Worm (Caenorhabditis elegans) whole organism, young adult: ENCODE measurements around the gene nhr-207.
A peak's percentile ranks its signal among the peaks of the same experiment; 100 is the strongest.

Source experiments
- F22D6.2 ChIP-seq: sonication (generic microtip); optimal IDR thresholded peaks from 2 replicates; lab custom pipeline; 2016; ENCODE audit warnings: mild to moderate bottlenecking, missing genetic modification characterization, missing compliant biosample characterization
- F49E8.2 ChIP-seq: sonication (generic microtip); optimal IDR thresholded peaks from 3 replicates; lab custom pipeline; 2017; ENCODE audit warnings: missing genetic modification characterization, mild to moderate bottlenecking, missing compliant biosample characterization, antibody characterized with exemption, moderate library complexity; ENCODE audit not compliant: insufficient read depth
- F55B11.4 ChIP-seq: sonication (generic microtip); optimal IDR thresholded peaks from 2 replicates; lab custom pipeline; 2016; ENCODE audit warnings: missing compliant biosample characterization, missing genetic modification characterization, borderline replicate concordance; ENCODE audit not compliant: insufficient read depth
- F57A8.1 ChIP-seq: fragments of 200-800 bp; sonication (Bioruptor generic); optimal IDR thresholded peaks from 2 replicates; lab custom pipeline; 2018; ENCODE audit warnings: mild to moderate bottlenecking, missing genetic modification characterization, moderate library complexity, missing compliant biosample characterization
- T26A5.8 ChIP-seq: sonication (generic microtip); optimal IDR thresholded peaks from 2 replicates; lab custom pipeline; 2016; ENCODE audit warnings: missing genetic modification characterization, missing compliant biosample characterization
- Y53G8AR.9 ChIP-seq: fragments of 200-800 bp; sonication (Bioruptor generic); conservative IDR thresholded peaks from 2 replicates; pipeline ENCODE4 v1.3.6; 2022; ENCODE audit warnings: missing genetic modification reagents, missing genetic modification characterization, missing compliant biosample characterization
- Y79H2A.3 ChIP-seq: fragments of 200-800 bp; sonication (Bioruptor generic); conservative IDR thresholded peaks from 2 replicates; pipeline ENCODE4 v1.3.6; 2022; ENCODE audit warnings: missing genetic modification reagents, missing genetic modification characterization, missing compliant biosample characterization
- Y95B8A.8 ChIP-seq: fragments of 200-800 bp; sonication (Bioruptor generic); IDR thresholded peaks from 2 replicates; pipeline ENCODE4 v1.3.6; 2022; ENCODE audit warnings: missing genetic modification reagents, missing genetic modification characterization, missing compliant biosample characterization
- ama-1 ChIP-seq, 3 experiments: fragments of 150-350 bp in 1 of 3; sonication (generic microtip) in 2 of 3; optimal IDR thresholded peaks; 2 replicates each; lab custom pipeline; 2014 to 2018; ENCODE audit warnings: missing biosample characterization in 2 of 3, missing genetic modification characterization in 2 of 3, missing genetic modification reagents in 2 of 3
- attf-6 ChIP-seq: fragments of 200-800 bp; sonication (Bioruptor generic); IDR thresholded peaks from 2 replicates; pipeline ENCODE4 v1.3.6; 2022; ENCODE audit warnings: missing genetic modification reagents, missing genetic modification characterization, missing compliant biosample characterization
- cebp-1 ChIP-seq, 2 experiments: fragments of 200-800 bp in 1 of 2; sonication (Bioruptor generic) in 1 of 2; sonication (generic microtip) in 1 of 2; IDR thresholded peaks in 1 of 2; optimal IDR thresholded peaks in 1 of 2; 2 replicates each; pipeline versions ENCODE4 v1.3.6 to Lab custom; 2017 to 2022; ENCODE audit warnings: missing compliant biosample characterization in 2 of 2, missing genetic modification characterization in 2 of 2, mild to moderate bottlenecking in 1 of 2, missing genetic modification reagents in 1 of 2, moderate library complexity in 1 of 2
- ceh-27 ChIP-seq: fragments of 200-800 bp; sonication (Bioruptor generic); optimal IDR thresholded peaks from 2 replicates; lab custom pipeline; 2018; ENCODE audit warnings: mild to moderate bottlenecking, missing genetic modification characterization, moderate library complexity, missing compliant biosample characterization
- ceh-58 ChIP-seq: fragments of 200-800 bp; sonication (Bioruptor generic); IDR thresholded peaks from 2 replicates; pipeline ENCODE4 v1.3.6; 2022; ENCODE audit warnings: missing genetic modification characterization, missing compliant biosample characterization
- ceh-79 ChIP-seq: sonication (generic microtip); optimal IDR thresholded peaks from 2 replicates; lab custom pipeline; 2017; ENCODE audit warnings: mild to moderate bottlenecking, missing genetic modification characterization, missing compliant biosample characterization
- ceh-91 ChIP-seq: fragments of 200-800 bp; sonication (Bioruptor generic); IDR thresholded peaks from 2 replicates; pipeline ENCODE4 v1.3.6; 2022; ENCODE audit warnings: missing genetic modification reagents, missing genetic modification characterization, missing compliant biosample characterization
- dox-1 ChIP-seq: fragments of 200-800 bp; sonication (Bioruptor generic); IDR thresholded peaks from 2 replicates; pipeline ENCODE4 v1.3.6; 2022; ENCODE audit warnings: missing genetic modification reagents, missing genetic modification characterization, missing compliant biosample characterization
- egrh-3 ChIP-seq: fragments of 200-800 bp; sonication (Bioruptor generic); IDR thresholded peaks from 2 replicates; pipeline ENCODE4 v1.3.6; 2022; ENCODE audit warnings: missing genetic modification reagents, missing genetic modification characterization, missing compliant biosample characterization
- ekl-4 ChIP-seq: fragments of 200-800 bp; sonication (Bioruptor generic); IDR thresholded peaks from 2 replicates; pipeline ENCODE4 v1.3.6; 2022; ENCODE audit warnings: missing genetic modification reagents, missing genetic modification characterization, missing compliant biosample characterization
- ets-4 ChIP-seq: fragments of 200-800 bp; sonication (Bioruptor generic); optimal IDR thresholded peaks from 2 replicates; lab custom pipeline; 2018; ENCODE audit warnings: mild to moderate bottlenecking, missing genetic modification characterization, missing compliant biosample characterization
- him-1 ChIP-seq: sonication (generic microtip); optimal IDR thresholded peaks from 2 replicates; lab custom pipeline; 2016; ENCODE audit warnings: missing genotype, missing genetic modification reagents, missing genetic modification characterization, missing compliant biosample characterization
- lag-1 ChIP-seq: fragments of 200-800 bp; sonication (Bioruptor generic); IDR thresholded peaks from 2 replicates; pipeline ENCODE4 v1.3.6; 2022; ENCODE audit warnings: missing genetic modification reagents, missing genetic modification characterization, missing compliant biosample characterization
- let-526 ChIP-seq: fragments of 200-800 bp; sonication (Bioruptor generic); IDR thresholded peaks from 2 replicates; pipeline ENCODE4 v1.3.6; 2022; ENCODE audit warnings: missing genetic modification reagents, missing genetic modification characterization, missing compliant biosample characterization
- madf-10 ChIP-seq: sonication (generic microtip); optimal IDR thresholded peaks from 2 replicates; lab custom pipeline; 2016; ENCODE audit warnings: mild to moderate bottlenecking, missing genetic modification characterization, missing compliant biosample characterization
- madf-3 ChIP-seq: fragments of 200-800 bp; sonication (Bioruptor generic); IDR thresholded peaks from 2 replicates; pipeline ENCODE4 v1.3.6; 2022; ENCODE audit warnings: missing genetic modification reagents, missing genetic modification characterization, missing compliant biosample characterization
- madf-8 ChIP-seq: fragments of 200-800 bp; sonication (Bioruptor generic); conservative IDR thresholded peaks from 2 replicates; pipeline ENCODE4 v1.3.6; 2022; ENCODE audit warnings: missing genetic modification reagents, missing genetic modification characterization, missing compliant biosample characterization
- nhr-80 ChIP-seq: sonication (generic microtip); optimal IDR thresholded peaks from 2 replicates; lab custom pipeline; 2016; ENCODE audit warnings: missing genetic modification characterization, missing compliant biosample characterization
- rcor-1 ChIP-seq: fragments of 200-800 bp; sonication (Bioruptor generic); IDR thresholded peaks from 2 replicates; pipeline ENCODE4 v1.3.6; 2022; ENCODE audit warnings: missing genetic modification reagents, missing genetic modification characterization, missing compliant biosample characterization
- repo-1 ChIP-seq: sonication (generic microtip); optimal IDR thresholded peaks from 2 replicates; lab custom pipeline; 2017; ENCODE audit warnings: mild to moderate bottlenecking, missing genetic modification characterization, missing compliant biosample characterization
- rpc-1 ChIP-seq, 2 experiments: fragments of 150-350 bp in 1 of 2; sonication (generic microtip) in 1 of 2; optimal IDR thresholded peaks; 2 replicates each; lab custom pipeline; 2014 to 2018; ENCODE audit warnings: missing biosample characterization in 1 of 2, missing genetic modification characterization in 1 of 2, missing genetic modification reagents in 1 of 2, missing genotype in 1 of 2
- sdz-38 ChIP-seq: sonication (generic microtip); optimal IDR thresholded peaks from 2 replicates; lab custom pipeline; 2016; ENCODE audit warnings: missing genotype, missing genetic modification characterization, missing compliant biosample characterization
- snpc-3.4 ChIP-seq: sonication (generic microtip); optimal IDR thresholded peaks from 2 replicates; lab custom pipeline; 2017; ENCODE audit warnings: missing genetic modification characterization, mild to moderate bottlenecking, missing compliant biosample characterization, antibody characterized with exemption, moderate library complexity, missing genotype, missing genetic modification reagents
- tlf-1 ChIP-seq: fragments of 200-800 bp; sonication (Bioruptor generic); optimal IDR thresholded peaks from 2 replicates; lab custom pipeline; 2018; ENCODE audit warnings: mild to moderate bottlenecking, missing genetic modification characterization, missing compliant biosample characterization
- unc-62 ChIP-seq: fragments of 150-350 bp; optimal IDR thresholded peaks from 2 replicates; lab custom pipeline; 2014; ENCODE audit warnings: missing biosample characterization, missing genetic modification reagents, missing genetic modification characterization
- zfh-2 ChIP-seq: fragments of 200-800 bp; sonication (Bioruptor generic); conservative IDR thresholded peaks from 2 replicates; pipeline ENCODE4 v1.3.6; 2022; ENCODE audit warnings: missing genetic modification reagents, missing genetic modification characterization, missing compliant biosample characterization
- ztf-18 ChIP-seq: sonication (generic microtip); optimal IDR thresholded peaks from 2 replicates; lab custom pipeline; 2016; ENCODE audit warnings: missing genotype, mild to moderate bottlenecking, missing genetic modification characterization, missing compliant biosample characterization
- ztf-22 ChIP-seq: fragments of 200-800 bp; sonication (Bioruptor generic); optimal IDR thresholded peaks from 2 replicates; lab custom pipeline; 2018; ENCODE audit warnings: mild to moderate bottlenecking, missing genetic modification characterization, moderate library complexity, missing compliant biosample characterization
- ztf-25 ChIP-seq: fragments of 200-800 bp; sonication (Bioruptor generic); IDR thresholded peaks from 2 replicates; pipeline ENCODE4 v1.3.6; 2022; ENCODE audit warnings: missing genetic modification reagents, missing genetic modification characterization, missing compliant biosample characterization
- ztf-28 ChIP-seq: fragments of 200-800 bp; sonication (Bioruptor generic); IDR thresholded peaks from 2 replicates; pipeline ENCODE4 v1.3.6; 2022; ENCODE audit warnings: missing genetic modification reagents, missing genetic modification characterization, missing compliant biosample characterization
- ztf-6 ChIP-seq: fragments of 200-800 bp; sonication (Bioruptor generic); IDR thresholded peaks from 2 replicates; pipeline ENCODE4 v1.3.6; 2022; ENCODE audit warnings: missing genetic modification reagents, missing genetic modification characterization, missing compliant biosample characterization

nhr-207 gene

DNA sequence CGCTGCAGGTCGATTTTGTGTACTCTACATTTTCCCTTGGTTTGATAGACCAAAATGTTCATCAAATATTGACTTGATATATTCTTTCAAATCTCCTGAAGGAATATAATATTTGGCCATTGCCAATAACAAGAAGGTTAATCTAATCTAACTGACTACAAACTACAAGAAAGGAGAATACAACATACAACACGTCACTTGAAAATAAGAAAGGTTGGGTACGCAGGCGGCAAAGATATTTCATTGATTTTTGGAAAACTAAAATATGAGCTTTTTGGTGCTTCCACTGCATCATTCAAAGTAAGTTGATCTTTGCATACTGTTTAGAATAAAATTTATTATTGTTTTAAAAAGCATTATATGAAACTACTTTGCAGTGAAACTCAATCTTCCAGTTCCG, 2.2 kb downstream of the nhr-207 start, which contains the start of gene nhr-209:
nhr-209 (plus strand) TSS at position 27 of the 400 bp plus-strand sequence.
- no peak for TF ChIP-seq sdz-38 (tag; lab: Kevin White, UChicago)
- TF ChIP-seq Y95B8A.8 (GFP tag; lab: Robert Waterston, UW): no peak
- no peak for TF ChIP-seq Y79H2A.3
- no peak for TF ChIP-seq ztf-25 (GFP tag; lab: Robert Waterston, UW)
- no peak for TF ChIP-seq ceh-79 (tag; lab: Kevin White, UChicago)
- no peak for TF ChIP-seq unc-62
- TF ChIP-seq him-1: no peak
- no peak for TF ChIP-seq ztf-18 (tag; lab: Kevin White, UChicago)
- no peak for TF ChIP-seq ceh-91
- no peak for TF ChIP-seq attf-6 (GFP tag; lab: Robert Waterston, UW)

DNA sequence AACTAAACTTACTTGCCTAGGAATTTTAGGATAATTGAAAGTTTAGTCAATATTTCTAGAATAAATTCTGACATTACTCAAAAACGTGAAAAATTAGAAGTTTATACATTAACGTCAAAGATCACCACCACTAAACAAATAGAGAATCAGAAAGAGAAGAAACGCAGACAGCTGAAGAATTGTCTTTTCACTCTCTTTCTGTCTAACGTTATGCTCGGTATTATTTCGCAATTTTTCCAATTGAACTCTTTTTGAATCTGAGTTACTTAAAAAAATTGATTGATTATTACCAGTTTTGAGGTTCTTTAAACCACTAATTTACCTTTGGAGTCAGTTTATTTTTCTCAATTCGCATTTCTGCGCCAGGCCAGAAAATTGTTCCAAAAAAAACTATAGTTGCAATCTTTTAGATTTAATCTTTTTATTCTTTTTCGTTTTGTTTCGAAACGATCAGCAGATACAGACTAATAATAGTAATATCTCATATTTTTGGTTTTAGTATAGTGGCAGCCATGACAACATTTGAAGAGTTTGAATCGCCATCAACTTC, 4.9 kb downstream of the nhr-207 start, which contains the start of gene nhr-154:
nhr-154 (plus strand) TSS at position 500 of the 550 bp plus-strand sequence.
- TF ChIP-seq cebp-1 (GFP tag; IDR thresholded peaks at IDR 0.05; lab: Robert Waterston, UW): peak; percentile 91
- peak; percentile 97 for TF ChIP-seq cebp-1 (tag; optimal IDR thresholded peaks at IDR 0.05; lab: Kevin White, UChicago)
- no peak for TF ChIP-seq repo-1 (tag; lab: Kevin White, UChicago)
- TF ChIP-seq nhr-80 (tag; lab: Kevin White, UChicago): peak; percentile 1

DNA sequence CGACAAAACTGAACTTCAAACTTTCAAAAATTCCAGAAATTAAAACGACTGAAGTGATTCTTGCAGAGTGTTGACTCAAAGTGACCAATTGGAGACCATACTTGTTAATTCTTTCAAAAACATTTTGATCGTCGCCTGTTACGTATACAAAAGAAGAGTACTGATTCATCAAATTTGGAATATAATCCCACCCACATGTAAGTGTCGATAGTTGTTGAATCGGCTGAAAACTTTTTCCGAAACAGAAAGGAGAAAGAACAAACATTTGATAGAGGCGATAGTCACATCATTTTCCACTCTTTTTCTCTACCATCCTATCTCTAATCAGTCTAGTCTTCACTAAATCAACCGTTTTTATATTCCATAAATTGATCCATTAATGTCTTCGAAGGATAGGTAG, 8.0 kb downstream of the nhr-207 start, which contains the start of gene nhr-153:
nhr-153 (plus strand) TSS at position 301 of the 400 bp plus-strand sequence.
- no peak for TF ChIP-seq Y53G8AR.9 (GFP tag; lab: Robert Waterston, UW)
- no peak for TF ChIP-seq ztf-28
- TF ChIP-seq nhr-80 (tag; lab: Kevin White, UChicago): no peak
- TF ChIP-seq madf-3 (GFP tag; lab: Robert Waterston, UW): no peak
- no peak for TF ChIP-seq F55B11.4 (tag; lab: Kevin White, UChicago)
- TF ChIP-seq ets-4 (GFP tag; lab: Kevin White, UChicago): no peak
- no peak for TF ChIP-seq T26A5.8 (tag; lab: Kevin White, UChicago)
- TF ChIP-seq ekl-4 (GFP tag; lab: Robert Waterston, UW): no peak
- no peak for TF ChIP-seq F57A8.1 (GFP tag; lab: Kevin White, UChicago)
- no peak for TF ChIP-seq ztf-6
- no peak for TF ChIP-seq madf-8 (GFP tag; lab: Robert Waterston, UW)
- TF ChIP-seq dox-1 (GFP tag; lab: Robert Waterston, UW): no peak
- TF ChIP-seq tlf-1 (GFP tag; lab: Kevin White, UChicago): no peak
- TF ChIP-seq madf-10: no peak

DNA sequence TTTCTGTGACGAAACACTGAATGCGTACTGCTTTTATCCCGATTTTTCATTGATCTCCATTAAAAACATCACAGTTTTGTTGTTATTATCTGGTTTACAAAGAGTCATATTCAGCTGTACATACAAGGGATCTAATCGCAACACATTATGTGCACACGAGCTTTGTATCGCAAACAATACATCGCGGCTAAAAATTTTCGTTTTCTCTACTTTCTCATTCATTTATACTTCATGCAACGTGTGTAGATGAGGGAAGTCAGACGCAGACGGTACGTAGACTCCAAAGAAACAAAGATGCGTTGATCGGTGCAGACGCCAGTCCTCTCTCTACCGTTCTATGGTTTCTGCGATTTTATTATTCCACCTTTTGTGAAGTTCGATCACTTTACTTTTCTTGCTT, 10.9 kb downstream of the nhr-207 start, which contains the start of gene nhr-136:
nhr-136 (plus strand) TSS at position 301 of the 400 bp plus-strand sequence.
- TF ChIP-seq ztf-22 (GFP tag; lab: Kevin White, UChicago) (no peak), T26A5.8 (tag; lab: Kevin White, UChicago) (no peak), nhr-80 (tag; lab: Kevin White, UChicago) (peak; percentile 2)

DNA sequence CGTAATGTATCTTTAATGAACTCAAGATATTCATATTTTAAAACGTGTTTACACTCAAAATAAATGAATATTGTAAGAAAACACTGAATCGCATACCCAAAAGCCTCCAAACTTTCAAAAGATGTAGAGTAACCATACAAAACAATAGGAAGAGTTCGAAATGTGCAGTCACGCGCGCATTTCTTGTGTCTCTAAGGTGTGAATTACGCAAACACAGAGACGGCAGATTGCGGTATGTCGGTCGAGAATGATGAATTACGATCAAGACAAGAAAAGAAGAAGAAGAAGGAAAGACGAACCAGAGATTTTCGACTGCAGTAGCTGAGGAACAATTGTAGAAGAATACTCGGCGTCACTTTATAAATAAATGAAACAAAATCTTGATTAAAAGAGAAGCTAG, 15.5 kb downstream of the nhr-207 start, which contains the start of gene lhpp-1:
lhpp-1 (minus strand) TSS at position 354 of the 400 bp plus-strand sequence.
- TF ChIP-seq Y53G8AR.9 (GFP tag; lab: Robert Waterston, UW) (no peak), lag-1 (GFP tag; lab: Robert Waterston, UW) (no peak), Y79H2A.3 (no peak), snpc-3.4 (no peak), rcor-1 (GFP tag; lab: Robert Waterston, UW) (no peak), zfh-2 (GFP tag; lab: Robert Waterston, UW) (no peak), ceh-27 (GFP tag; lab: Kevin White, UChicago) (no peak), F22D6.2 (tag; lab: Kevin White, UChicago) (no peak), unc-62 (no peak), egrh-3 (no peak), let-526 (no peak), ekl-4 (GFP tag; lab: Robert Waterston, UW) (no peak), rpc-1 (optimal IDR thresholded peaks at IDR 0.05; lab: Kevin White, UChicago) (no peak), rpc-1 (tag; optimal IDR thresholded peaks at IDR 0.05; lab: Kevin White, UChicago) (no peak), ztf-25 (GFP tag; lab: Robert Waterston, UW) (no peak), ceh-58 (GFP tag; lab: Robert Waterston, UW) (no peak), F49E8.2 (tag; lab: Kevin White, UChicago) (no peak), ama-1 (optimal IDR thresholded peaks at IDR 0.05; lab: Kevin White, UChicago) (no peak), ama-1 (GFP tag; optimal IDR thresholded peaks at IDR 0.05; lab: Kevin White, UChicago) (no peak), cebp-1 (GFP tag; IDR thresholded peaks at IDR 0.05; lab: Robert Waterston, UW) (no peak), cebp-1 (tag; optimal IDR thresholded peaks at IDR 0.05; lab: Kevin White, UChicago) (no peak)
